Worm (Caenorhabditis elegans): ENCODE measurements around the gene kdin-1.

The kdin-1 gene

DNA sequence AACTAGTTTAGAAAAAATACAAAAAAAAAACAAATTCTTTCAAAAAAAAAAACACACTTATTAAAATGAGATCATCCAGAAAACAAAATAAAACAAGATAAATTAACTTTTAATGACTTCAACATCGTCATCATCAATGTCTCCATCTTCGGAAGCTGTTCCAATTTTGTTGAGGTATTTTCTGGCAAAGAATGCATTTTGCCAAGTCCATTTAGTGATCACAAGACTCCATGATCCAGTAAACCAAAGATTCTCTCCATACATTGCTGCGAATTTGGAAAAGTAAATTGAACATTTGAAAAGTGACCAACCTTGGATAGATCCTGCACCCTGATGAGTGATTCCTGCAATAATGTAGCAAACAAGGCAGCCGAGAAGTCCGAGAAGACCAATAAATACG is 8.3 kb upstream of the kdin-1 start:
- TF ChIP-seq unc-39 (tag; optimal IDR thresholded peaks at IDR 0.05) (no peak), unc-62 (GFP tag; optimal IDR thresholded peaks at IDR 0.05) (no peak), ZK546.5 (tag; optimal IDR thresholded peaks at IDR 0.05) (no peak), ceh-16 (tag; optimal IDR thresholded peaks at IDR 0.05) (no peak), R02D3.7 (tag; optimal IDR thresholded peaks at IDR 0.05) (no peak), mml-1 (tag; optimal IDR thresholded peaks at IDR 0.05) (no peak), egl-27 (tag; optimal IDR thresholded peaks at IDR 0.05) (no peak), nhr-23 (tag; optimal IDR thresholded peaks at IDR 0.05) (no peak), eor-1 (tag; optimal IDR thresholded peaks at IDR 0.05) (no peak), ceh-28 (tag; optimal IDR thresholded peaks at IDR 0.05) (no peak), ama-1 (optimal IDR thresholded peaks at IDR 0.05) (no peak), nfya-1 (tag; optimal IDR thresholded peaks at IDR 0.05; ENCODE audit: insufficient read depth) (no peak), fos-1 (tag; optimal IDR thresholded peaks at IDR 0.05) (no peak), sea-2 (GFP tag; optimal IDR thresholded peaks at IDR 0.05) (no peak), nhr-11 (tag; optimal IDR thresholded peaks at IDR 0.05) (no peak), aly-2 (tag; optimal IDR thresholded peaks at IDR 0.05) (no peak), elt-3 (tag; optimal IDR thresholded peaks at IDR 0.05) (no peak)

DNA sequence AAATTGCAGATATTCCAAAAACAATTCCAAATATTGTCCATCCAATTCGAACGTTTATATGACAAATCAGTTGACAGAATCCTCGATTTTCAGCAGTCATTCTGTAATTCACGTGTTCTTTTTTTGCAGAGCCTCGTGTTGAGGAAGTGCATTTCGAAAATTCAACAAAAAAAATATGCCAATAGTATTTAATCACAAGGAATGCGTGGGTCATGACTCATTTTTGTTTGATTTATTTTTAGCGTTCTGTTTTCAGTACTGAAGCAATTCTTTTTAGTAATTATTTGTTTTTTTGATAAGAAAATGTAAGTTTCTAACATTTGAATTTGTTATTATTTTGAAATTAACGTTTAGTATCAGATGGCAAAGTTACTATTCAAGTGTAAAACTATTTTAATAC is 7.6 kb upstream of the kdin-1 start, which contains the start of gene hrg-4:
hrg-4 (minus strand) TSS at position 101 of the 400 bp plus-strand sequence.
- TF ChIP-seq lsy-12 (tag; optimal IDR thresholded peaks at IDR 0.05) (no peak), mml-1 (tag; optimal IDR thresholded peaks at IDR 0.05) (no peak), lin-15B (tag; optimal IDR thresholded peaks at IDR 0.05) (no peak), pha-4 (tag; optimal IDR thresholded peaks at IDR 0.05) (no peak), aly-2 (tag; optimal IDR thresholded peaks at IDR 0.05) (no peak), nhr-28 (tag; optimal IDR thresholded peaks at IDR 0.05) (no peak), nhr-43 (tag; optimal IDR thresholded peaks at IDR 0.05; ENCODE audit: poor library complexity, severe bottlenecking) (no peak)

DNA sequence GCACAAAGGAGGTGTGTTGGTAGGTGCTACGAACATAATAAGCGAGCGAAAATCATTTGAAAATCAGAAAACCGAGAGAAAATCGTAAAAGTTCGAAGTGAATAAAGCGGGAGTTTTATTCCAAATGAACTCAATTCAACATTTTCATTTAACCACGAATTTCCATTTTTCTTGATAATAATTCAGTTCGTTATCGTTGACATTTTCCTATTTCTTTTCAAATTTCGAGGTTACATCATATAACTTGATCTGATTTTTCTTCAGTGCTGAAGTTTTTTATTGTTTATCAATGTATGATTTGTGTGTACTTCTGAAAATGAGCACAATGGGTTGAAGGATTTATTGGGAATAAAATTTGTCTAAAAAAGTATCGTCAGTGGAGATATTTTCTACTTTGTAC is 6.8 kb upstream of the kdin-1 start:
- TF ChIP-seq elt-2 (tag; optimal IDR thresholded peaks at IDR 0.05) (peak; percentile 86), R02D3.7 (tag; optimal IDR thresholded peaks at IDR 0.05) (no peak), nhr-43 (tag; optimal IDR thresholded peaks at IDR 0.05; ENCODE audit: poor library complexity, severe bottlenecking) (no peak)

DNA sequence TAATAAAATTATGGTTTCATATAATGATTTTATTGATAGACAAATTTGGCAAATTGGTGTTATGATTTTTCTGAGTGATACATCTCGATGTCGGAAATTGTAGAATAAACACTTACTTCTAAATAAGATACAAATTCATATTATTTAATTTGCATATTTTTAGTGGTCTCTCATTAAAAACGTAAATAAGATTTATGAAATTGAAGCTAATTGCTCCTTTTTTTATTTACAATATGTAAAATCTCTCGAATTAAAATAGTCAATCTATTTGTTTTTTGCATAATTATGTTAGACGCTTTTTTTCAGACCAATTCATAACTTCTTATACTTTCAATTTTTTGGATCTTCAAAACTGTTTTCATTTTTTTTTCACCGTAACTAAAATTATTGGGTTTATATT is 6.2 kb upstream of the kdin-1 start, which contains the start of gene hrg-6:
hrg-6 (plus strand) TSS at position 301 of the 400 bp plus-strand sequence.
- TF ChIP-seq zag-1 (tag; optimal IDR thresholded peaks at IDR 0.05) (peak; percentile 36), ceh-28 (tag; optimal IDR thresholded peaks at IDR 0.05) (no peak)

DNA sequence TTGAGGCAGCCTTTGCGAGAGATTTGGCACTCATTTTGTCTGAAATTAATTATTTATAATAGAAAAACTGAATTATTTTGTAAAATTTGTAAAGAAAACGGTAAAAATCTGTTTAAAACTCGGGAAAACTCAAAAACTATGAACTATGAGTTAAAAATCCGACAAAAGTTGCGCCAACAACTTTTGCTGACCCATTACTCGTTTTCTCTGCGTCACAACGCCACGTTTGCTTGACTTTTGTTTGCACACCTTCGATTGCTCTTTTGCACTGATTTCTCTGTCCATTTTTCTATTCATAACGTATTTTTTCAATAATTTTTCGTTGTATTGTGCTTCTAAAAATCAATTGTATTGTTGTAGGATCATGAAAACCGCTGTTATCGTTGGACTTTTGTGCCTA is 2.2 kb upstream of the kdin-1 start, which contains the start of gene fkb-1:
fkb-1 (plus strand) TSS at position 361 of the 400 bp plus-strand sequence.
- TF ChIP-seq nhr-77 (tag; optimal IDR thresholded peaks at IDR 0.05): no peak
- TF ChIP-seq nfya-1 (tag; optimal IDR thresholded peaks at IDR 0.05; ENCODE audit: insufficient read depth): peak; percentile 65
- peak; percentile 16 for TF ChIP-seq pqm-1 (tag; optimal IDR thresholded peaks at IDR 0.05)
- TF ChIP-seq ceh-28 (tag; optimal IDR thresholded peaks at IDR 0.05): peak; percentile 38
- peak; percentile 31 for TF ChIP-seq lin-39 (tag; optimal IDR thresholded peaks at IDR 0.05)
- no peak for TF ChIP-seq nhr-11 (tag; optimal IDR thresholded peaks at IDR 0.05)
- TF ChIP-seq elt-2 (tag; optimal IDR thresholded peaks at IDR 0.05): peak; percentile 35
- TF ChIP-seq mdl-1 (tag; optimal IDR thresholded peaks at IDR 0.05): no peak
- TF ChIP-seq nhr-23 (tag; optimal IDR thresholded peaks at IDR 0.05): peak; percentile 58
- TF ChIP-seq ztf-4 (tag; optimal IDR thresholded peaks at IDR 0.05): no peak
- peak; percentile 10 for TF ChIP-seq nhr-25 (tag; optimal IDR thresholded peaks at IDR 0.05)
- TF ChIP-seq lsy-12 (tag; optimal IDR thresholded peaks at IDR 0.05): peak; percentile 45
- TF ChIP-seq ceh-16 (tag; optimal IDR thresholded peaks at IDR 0.05): no peak
- no peak for TF ChIP-seq ama-1 (optimal IDR thresholded peaks at IDR 0.05)
- peak; percentile 51 for TF ChIP-seq hmg-11 (tag; optimal IDR thresholded peaks at IDR 0.05)
- peak; percentile 44 for TF ChIP-seq jun-1 (tag; optimal IDR thresholded peaks at IDR 0.05)
- TF ChIP-seq fkh-2 (tag; optimal IDR thresholded peaks at IDR 0.05): no peak
- TF ChIP-seq ZK546.5 (tag; optimal IDR thresholded peaks at IDR 0.05): no peak
- peak; percentile 70 for TF ChIP-seq snpc-4 (tag; optimal IDR thresholded peaks at IDR 0.05)
- peak; percentile 87 for TF ChIP-seq pha-4 (tag; optimal IDR thresholded peaks at IDR 0.05)
- TF ChIP-seq lin-15B (tag; optimal IDR thresholded peaks at IDR 0.05): peak; percentile 63

Measured in whole organism, L3 larva.